Fruit fly (Drosophila melanogaster) whole organism, embryonic: Measurements from ENCODE around the gene pico.

Source experiments
- Adf1 ChIP-seq: fragments of 200-800 bp; sonication (Bioruptor generic); IDR thresholded peaks from 2 replicates; pipeline ENCODE4 v1.3.6; 2022; ENCODE audit warnings: missing biosample characterization, missing genetic modification characterization
- Aef1 ChIP-seq: fragments of 200-800 bp; sonication (Bioruptor generic); IDR thresholded peaks from 3 replicates; pipeline ENCODE4 v1.3.6; 2022; ENCODE audit warnings: missing biosample characterization, missing genetic modification characterization
- Bteb2 ChIP-seq: fragments of 200-800 bp; sonication (Bioruptor generic); optimal IDR thresholded peaks from 2 replicates; lab custom pipeline; 2016; ENCODE audit warnings: missing biosample characterization, missing genetic modification characterization
- CG10209 ChIP-seq: fragments of 200-800 bp; sonication (Bioruptor generic); optimal IDR thresholded peaks from 3 replicates; lab custom pipeline; 2017; ENCODE audit warnings: missing biosample characterization, mild to moderate bottlenecking, missing genetic modification characterization, missing genetic modification reagents
- CG14965 ChIP-seq: fragments of 200-800 bp; sonication (Bioruptor generic); optimal IDR thresholded peaks from 2 replicates; lab custom pipeline; 2016; ENCODE audit warnings: missing biosample characterization, missing genetic modification characterization, borderline replicate concordance
- CG16813 ChIP-seq: fragments of 200-800 bp; sonication (Bioruptor generic); IDR thresholded peaks from 3 replicates; pipeline ENCODE4 v1.3.6; 2022; ENCODE audit warnings: missing biosample characterization, missing genetic modification characterization; ENCODE audit not compliant: partially characterized antibody
- CG17186 ChIP-seq: fragments of 200-800 bp; sonication (Bioruptor generic); optimal IDR thresholded peaks from 3 replicates; lab custom pipeline; 2017; ENCODE audit warnings: missing biosample characterization, missing genetic modification reagents, missing genetic modification characterization
- CG17361 ChIP-seq: fragments of 200-800 bp; sonication (Bioruptor generic); IDR thresholded peaks from 3 replicates; pipeline ENCODE4 v1.3.6; 2022; ENCODE audit warnings: missing biosample characterization, missing genetic modification characterization
- CG30403 ChIP-seq: fragments of 200-800 bp; sonication (Bioruptor generic); optimal IDR thresholded peaks from 3 replicates; lab custom pipeline; 2016; ENCODE audit warnings: missing biosample characterization, missing genetic modification characterization
- CG32767 ChIP-seq: fragments of 200-800 bp; sonication (Bioruptor generic); IDR thresholded peaks from 2 replicates; pipeline ENCODE4 v1.3.6; 2022; ENCODE audit warnings: missing biosample characterization, missing genetic modification characterization
- CG3838 ChIP-seq: fragments of 200-800 bp; sonication (Bioruptor generic); optimal IDR thresholded peaks from 3 replicates; lab custom pipeline; 2016; ENCODE audit warnings: missing biosample characterization, missing genetic modification characterization
- CG6272 ChIP-seq: fragments of 200-800 bp; sonication (Bioruptor generic); IDR thresholded peaks from 2 replicates; pipeline ENCODE4 v1.3.6; 2022; ENCODE audit warnings: missing biosample characterization, missing genetic modification characterization
- CG6683 ChIP-seq: fragments of 200-800 bp; sonication (Bioruptor generic); optimal IDR thresholded peaks from 2 replicates; lab custom pipeline; 2017; ENCODE audit warnings: missing biosample characterization, mild to moderate bottlenecking, missing genetic modification characterization, missing genetic modification reagents
- CG6689 ChIP-seq: fragments of 200-800 bp; sonication (Bioruptor generic); IDR thresholded peaks from 2 replicates; pipeline ENCODE4 v1.3.6; 2022; ENCODE audit warnings: missing biosample characterization, missing genetic modification characterization
- CG7928 ChIP-seq: fragments of 200-800 bp; sonication (Bioruptor generic); optimal IDR thresholded peaks from 2 replicates; lab custom pipeline; 2017; ENCODE audit warnings: missing biosample characterization, mild to moderate bottlenecking, missing genetic modification characterization
- CG9437 ChIP-seq: fragments of 200-800 bp; sonication (Bioruptor generic); optimal IDR thresholded peaks from 2 replicates; lab custom pipeline; 2018; ENCODE audit warnings: missing biosample characterization, mild to moderate bottlenecking, missing genetic modification characterization
- CG9727 ChIP-seq: fragments of 200-800 bp; sonication (Bioruptor generic); optimal IDR thresholded peaks from 3 replicates; lab custom pipeline; 2017; ENCODE audit warnings: missing biosample characterization, mild to moderate bottlenecking, missing genetic modification characterization
- CG9876 ChIP-seq: fragments of 200-800 bp; sonication (Bioruptor generic); optimal IDR thresholded peaks from 2 replicates; lab custom pipeline; 2016; ENCODE audit warnings: missing biosample characterization, missing genetic modification characterization
- CG9932 ChIP-seq: fragments of 200-800 bp; sonication (Bioruptor generic); IDR thresholded peaks from 2 replicates; pipeline ENCODE4 v1.3.6; 2022; ENCODE audit warnings: missing biosample characterization, missing genetic modification characterization
- Chrac-16 ChIP-seq: fragments of 200-800 bp; sonication (Bioruptor generic); optimal IDR thresholded peaks from 3 replicates; lab custom pipeline; 2016; ENCODE audit warnings: missing biosample characterization, missing genetic modification characterization
- D ChIP-seq, 2 experiments: fragments of 200-800 bp in 1 of 2; fragments of >200 bp in 1 of 2; sonication (Bioruptor generic) in 1 of 2; optimal IDR thresholded peaks; 2 replicates in 1 of 2; 3 replicates in 1 of 2; lab custom pipeline; 2017; ENCODE audit warnings: mild to moderate bottlenecking in 1 of 2, missing biosample characterization in 1 of 2, missing genetic modification characterization in 1 of 2, missing genetic modification reagents in 1 of 2
- D19A ChIP-seq: fragments of 200-800 bp; optimal IDR thresholded peaks from 3 replicates; lab custom pipeline; 2019; ENCODE audit warnings: missing biosample characterization, mild to moderate bottlenecking, missing genetic modification characterization, moderate library complexity
- Dek ChIP-seq: fragments of 200-800 bp; sonication (Bioruptor generic); optimal IDR thresholded peaks from 3 replicates; lab custom pipeline; 2019; ENCODE audit warnings: missing biosample characterization, mild to moderate bottlenecking, missing genetic modification characterization, moderate library complexity
- Dll ChIP-seq: fragments of 200-800 bp; sonication (Bioruptor generic); IDR thresholded peaks from 4 replicates; pipeline ENCODE4 v1.3.6; 2022; ENCODE audit warnings: missing biosample characterization, missing genetic modification characterization; ENCODE audit not compliant: partially characterized antibody
- Fer3 ChIP-seq: fragments of 200-800 bp; sonication (Bioruptor generic); optimal IDR thresholded peaks from 2 replicates; lab custom pipeline; 2018; ENCODE audit warnings: missing biosample characterization, mild to moderate bottlenecking, missing genetic modification characterization, moderate library complexity
- NK7.1 ChIP-seq: fragments of 200-800 bp; sonication (Bioruptor generic); optimal IDR thresholded peaks from 3 replicates; lab custom pipeline; 2016; ENCODE audit warnings: missing biosample characterization, missing genetic modification characterization
- Six4 ChIP-seq: fragments of 200-800 bp; sonication (Bioruptor generic); optimal IDR thresholded peaks from 2 replicates; lab custom pipeline; 2016; ENCODE audit warnings: missing biosample characterization, missing genetic modification characterization
- Sox102F ChIP-seq: fragments of 200-800 bp; sonication (Bioruptor generic); optimal IDR thresholded peaks from 2 replicates; lab custom pipeline; 2018; ENCODE audit warnings: missing biosample characterization, mild to moderate bottlenecking, missing genetic modification characterization, moderate library complexity
- Vsx1 ChIP-seq: fragments of 200-800 bp; sonication (Bioruptor generic); optimal IDR thresholded peaks from 2 replicates; lab custom pipeline; 2017; ENCODE audit warnings: missing biosample characterization, mild to moderate bottlenecking, missing genetic modification characterization, missing genetic modification reagents
- caup ChIP-seq: fragments of 200-800 bp; sonication (Bioruptor generic); optimal IDR thresholded peaks from 3 replicates; lab custom pipeline; 2017; ENCODE audit warnings: missing biosample characterization, mild to moderate bottlenecking, missing genetic modification characterization, moderate library complexity; ENCODE audit not compliant: severe bottlenecking
- chinmo ChIP-seq: fragments of 200-800 bp; sonication (Bioruptor generic); IDR thresholded peaks from 4 replicates; pipeline ENCODE4 v1.3.6; 2022; ENCODE audit warnings: missing biosample characterization, missing genetic modification characterization; ENCODE audit not compliant: partially characterized antibody
- dati ChIP-seq: fragments of 200-800 bp; sonication (Bioruptor generic); IDR thresholded peaks from 2 replicates; pipeline ENCODE4 v1.3.6; 2022; ENCODE audit warnings: missing biosample characterization, missing genetic modification characterization
- dpn ChIP-seq, 2 experiments: fragments of 200-800 bp; sonication (Bioruptor generic); optimal IDR thresholded peaks; 3 replicates each; lab custom pipeline; 2016; ENCODE audit warnings: missing biosample characterization in 2 of 2, missing genetic modification characterization in 2 of 2
- ems ChIP-seq: fragments of 200-800 bp; sonication (Bioruptor generic); optimal IDR thresholded peaks from 3 replicates; lab custom pipeline; 2016; ENCODE audit warnings: missing biosample characterization, missing genetic modification characterization
- fd96Cb ChIP-seq: fragments of 200-800 bp; sonication (Bioruptor generic); optimal IDR thresholded peaks from 2 replicates; lab custom pipeline; 2018; ENCODE audit warnings: missing biosample characterization, mild to moderate bottlenecking, missing genetic modification characterization, moderate library complexity
- gro ChIP-seq: fragments of 200-800 bp; sonication (Bioruptor generic); optimal IDR thresholded peaks from 2 replicates; lab custom pipeline; 2016; ENCODE audit warnings: missing biosample characterization, missing genetic modification characterization
- h ChIP-seq: fragments of >200 bp; optimal IDR thresholded peaks from 2 replicates; lab custom pipeline; 2017
- ham ChIP-seq: fragments of 200-800 bp; sonication (Bioruptor generic); IDR thresholded peaks from 2 replicates; pipeline ENCODE4 v1.3.6; 2022; ENCODE audit warnings: missing biosample characterization, missing genetic modification characterization
- hkb ChIP-seq, 2 experiments: fragments of 200-800 bp in 1 of 2; fragments of >200 bp in 1 of 2; sonication (Bioruptor generic) in 1 of 2; IDR thresholded peaks in 1 of 2; optimal IDR thresholded peaks in 1 of 2; 2 replicates each; pipeline versions ENCODE4 v1.3.6 to Lab custom; 2017 to 2022; ENCODE audit warnings: missing biosample characterization in 1 of 2, missing genetic modification characterization in 1 of 2
- jing ChIP-seq: fragments of 200-800 bp; sonication (Bioruptor generic); optimal IDR thresholded peaks from 2 replicates; lab custom pipeline; 2018; ENCODE audit warnings: missing biosample characterization, mild to moderate bottlenecking, missing genetic modification characterization
- ken ChIP-seq: fragments of 200-800 bp; sonication (Bioruptor generic); IDR thresholded peaks from 3 replicates; pipeline ENCODE4 v1.3.6; 2022; ENCODE audit warnings: missing biosample characterization, missing genetic modification characterization
- mirr ChIP-seq: fragments of 200-800 bp; sonication (Bioruptor generic); optimal IDR thresholded peaks from 3 replicates; lab custom pipeline; 2018; ENCODE audit warnings: missing biosample characterization, mild to moderate bottlenecking, missing genetic modification characterization
- nerfin-1 ChIP-seq: fragments of 200-800 bp; sonication (Bioruptor generic); optimal IDR thresholded peaks from 3 replicates; lab custom pipeline; 2019; ENCODE audit warnings: missing biosample characterization, mild to moderate bottlenecking, missing genetic modification characterization, moderate library complexity
- nerfin-2 ChIP-seq: fragments of 200-800 bp; sonication (Bioruptor generic); IDR thresholded peaks from 2 replicates; pipeline ENCODE4 v1.3.6; 2022; ENCODE audit warnings: missing biosample characterization, missing genetic modification characterization; ENCODE audit not compliant: partially characterized antibody
- run ChIP-seq: fragments of 200-800 bp; sonication (Bioruptor generic); optimal IDR thresholded peaks from 3 replicates; lab custom pipeline; 2018; ENCODE audit warnings: missing biosample characterization, mild to moderate bottlenecking, missing genetic modification characterization
- tup ChIP-seq: fragments of 200-800 bp; sonication (Bioruptor generic); optimal IDR thresholded peaks from 2 replicates; lab custom pipeline; 2016; ENCODE audit warnings: missing biosample characterization, mild to moderate bottlenecking, missing genetic modification characterization, moderate library complexity
- vnd ChIP-seq: fragments of 200-800 bp; sonication (Bioruptor generic); IDR thresholded peaks from 3 replicates; pipeline ENCODE4 v1.3.6; 2022; ENCODE audit warnings: missing biosample characterization, missing genetic modification characterization; ENCODE audit not compliant: partially characterized antibody
- wor ChIP-seq: fragments of 200-800 bp; sonication (Bioruptor generic); IDR thresholded peaks from 2 replicates; pipeline ENCODE4 v1.3.6; 2022; ENCODE audit warnings: missing biosample characterization, missing genetic modification characterization

pico gene

DNA sequence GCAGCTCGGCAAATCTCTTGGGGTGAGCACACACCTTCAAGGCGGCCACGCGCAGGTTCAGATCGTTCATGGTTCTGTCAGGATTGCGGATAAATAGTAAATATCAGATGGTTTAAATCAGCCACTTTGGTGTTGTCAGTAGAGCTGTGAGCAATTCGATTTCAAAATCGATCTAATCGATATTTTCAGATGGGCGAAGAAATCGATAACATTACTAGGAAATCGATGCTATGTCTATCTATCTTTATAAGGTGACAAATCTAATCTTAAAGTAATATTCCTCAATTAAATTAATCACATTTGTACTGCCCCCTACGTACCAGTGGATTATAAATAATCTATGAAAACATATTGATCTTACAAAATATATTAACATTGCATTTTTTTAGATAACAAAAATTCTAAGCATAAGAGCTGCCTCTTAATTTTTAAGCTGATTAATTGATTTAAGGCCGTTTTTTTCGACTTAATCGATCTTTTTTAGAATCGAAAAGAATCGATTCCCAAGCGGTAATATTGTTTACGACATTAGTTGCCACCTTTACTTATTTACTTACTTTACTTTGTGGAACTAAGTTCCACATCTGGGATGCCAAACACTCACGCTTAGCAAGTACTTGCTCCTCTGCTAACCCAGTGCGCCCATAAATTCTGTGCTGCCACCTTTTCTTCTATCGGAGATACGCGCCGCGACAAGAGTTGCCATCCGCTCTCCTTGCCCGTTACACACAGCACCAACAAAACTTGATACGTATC lies 13.7 kb upstream of the pico start, which contains the start of gene THADA (continued):
- TF ChIP-seq wor = no peak
- no peak for TF ChIP-seq run (tag; lab: Kevin White, UChicago)
- no peak for TF ChIP-seq tup
- no peak for TF ChIP-seq D19A
- TF ChIP-seq caup (GFP tag; lab: Kevin White, UChicago) = no peak
- peak; percentile 59; the same call in 2 of the 3 replicates for TF ChIP-seq Aef1 (GFP tag; lab: Robert Waterston, UW)
- no peak for TF ChIP-seq hkb (optimal IDR thresholded peaks at IDR 0.05; lab: Kevin White, UChicago)
- TF ChIP-seq hkb (GFP tag; IDR thresholded peaks at IDR 0.05; lab: Robert Waterston, UW) = 0 out of 2 replicates have a peak, but pooled peaks have one; percentile 48
- no peak for TF ChIP-seq CG14965 (GFP tag; lab: Kevin White, UChicago)
- TF ChIP-seq CG9876 = no peak
- TF ChIP-seq CG9932 (GFP tag; lab: Robert Waterston, UW) = peak; percentile 81
- TF ChIP-seq Sox102F (GFP tag; lab: Kevin White, UChicago) = no peak
- TF ChIP-seq mirr (GFP tag; lab: Kevin White, UChicago) = peak; percentile 27
- peak; percentile 91 for TF ChIP-seq CG6689
- peak; percentile 76 for TF ChIP-seq gro (GFP tag; lab: Kevin White, UChicago)
- TF ChIP-seq CG30403 = peak; percentile 70
- peak; percentile 31 to 36 for TF ChIP-seq dpn (GFP tag; optimal IDR thresholded peaks at IDR 0.05; lab: Kevin White, UChicago)
- TF ChIP-seq fd96Cb (tag; lab: Kevin White, UChicago) = no peak
- no peak for TF ChIP-seq nerfin-1 (tag; lab: Kevin White, UChicago)
- TF ChIP-seq nerfin-2 (GFP tag; lab: Robert Waterston, UW) = no peak; the same call in none of the 2 replicates
- TF ChIP-seq CG32767 = no peak
- TF ChIP-seq Bteb2 (GFP tag; lab: Kevin White, UChicago) = no peak
- no peak for TF ChIP-seq ems
- peak; percentile 41; the same call in 1 of the 2 replicates for TF ChIP-seq CG6272 (GFP tag; lab: Robert Waterston, UW)
- TF ChIP-seq Dll (GFP tag; lab: Robert Waterston, UW) = peak; percentile 93
- peak; percentile 2 for TF ChIP-seq Six4 (GFP tag; lab: Kevin White, UChicago)
- TF ChIP-seq Dek (tag; lab: Kevin White, UChicago) = peak; percentile 39
- TF ChIP-seq CG6683 (GFP tag; lab: Kevin White, UChicago) = no peak
- peak; percentile 91 for TF ChIP-seq CG17186 (GFP tag; lab: Kevin White, UChicago)
- TF ChIP-seq ham = no peak
- no peak for TF ChIP-seq CG3838 (GFP tag; lab: Kevin White, UChicago)
- peak; percentile 63 for TF ChIP-seq CG9437 (GFP tag; lab: Kevin White, UChicago)
- TF ChIP-seq chinmo (GFP tag; lab: Robert Waterston, UW) = peak; percentile 97; the same call in 3 of the 4 replicates
- no peak for TF ChIP-seq h
- no peak; the same call in 2 of the 3 replicates for TF ChIP-seq CG17361 (GFP tag; lab: Robert Waterston, UW)
- peak; percentile 87 for TF ChIP-seq vnd
- no peak for TF ChIP-seq CG10209 (GFP tag; lab: Kevin White, UChicago)
- no peak for TF ChIP-seq Vsx1 (GFP tag; lab: Kevin White, UChicago)
- TF ChIP-seq CG7928 = no peak
- peak; percentile 96 for TF ChIP-seq CG16813
- TF ChIP-seq Adf1 = no peak
- TF ChIP-seq NK7.1 (GFP tag; lab: Kevin White, UChicago) = no peak
- TF ChIP-seq ken (GFP tag; lab: Robert Waterston, UW) = 0 out of 3 replicates have a peak, but pooled peaks have one; percentile 16
- no peak for TF ChIP-seq dati
- no peak for TF ChIP-seq jing
- peak; percentile 61 for TF ChIP-seq CG9727
- TF ChIP-seq Fer3 (tag; lab: Kevin White, UChicago) = peak; percentile 46
- TF ChIP-seq D (optimal IDR thresholded peaks at IDR 0.05; lab: Kevin White, UChicago) = no peak
- no peak for TF ChIP-seq D (GFP tag; optimal IDR thresholded peaks at IDR 0.05; lab: Kevin White, UChicago)
- TF ChIP-seq Chrac-16 (GFP tag; lab: Kevin White, UChicago) = no peak
